Worm (Caenorhabditis elegans) whole organism, young adult: ENCODE measurements around the gene C50F7.3.

Experiments used
- B0336.3 ChIP-seq: fragments of 200-800 bp; sonication (Bioruptor generic); IDR thresholded peaks from 2 replicates; pipeline ENCODE4 v1.3.6; 2022; ENCODE audit warnings: missing genetic modification characterization, missing compliant biosample characterization
- D2030.7 ChIP-seq: fragments of 200-800 bp; sonication (Bioruptor generic); IDR thresholded peaks from 2 replicates; pipeline ENCODE4 v1.3.6; 2022; ENCODE audit warnings: missing genetic modification reagents, missing genetic modification characterization, missing compliant biosample characterization
- F23B12.7 ChIP-seq: sonication (generic microtip); optimal IDR thresholded peaks from 2 replicates; lab custom pipeline; 2017; ENCODE audit warnings: missing genetic modification characterization, mild to moderate bottlenecking, missing compliant biosample characterization, antibody characterized with exemption, moderate library complexity; ENCODE audit not compliant: insufficient read depth
- F49E8.2 ChIP-seq: sonication (generic microtip); optimal IDR thresholded peaks from 3 replicates; lab custom pipeline; 2017; ENCODE audit warnings: missing genetic modification characterization, mild to moderate bottlenecking, missing compliant biosample characterization, antibody characterized with exemption, moderate library complexity; ENCODE audit not compliant: insufficient read depth
- F52B5.7 ChIP-seq: sonication (generic microtip); optimal IDR thresholded peaks from 2 replicates; lab custom pipeline; 2016; ENCODE audit warnings: mild to moderate bottlenecking, missing genetic modification characterization, missing compliant biosample characterization
- F55B11.4 ChIP-seq: sonication (generic microtip); optimal IDR thresholded peaks from 2 replicates; lab custom pipeline; 2016; ENCODE audit warnings: missing compliant biosample characterization, missing genetic modification characterization, borderline replicate concordance; ENCODE audit not compliant: insufficient read depth
- K12H6.12 ChIP-seq: fragments of 200-800 bp; sonication (Bioruptor generic); optimal IDR thresholded peaks from 2 replicates; lab custom pipeline; 2018; ENCODE audit warnings: mild to moderate bottlenecking, missing genetic modification characterization, missing compliant biosample characterization
- Y53F4B.3 ChIP-seq: fragments of 200-800 bp; sonication (Bioruptor generic); IDR thresholded peaks from 2 replicates; pipeline ENCODE4 v1.3.6; 2022; ENCODE audit warnings: missing genetic modification reagents, missing genetic modification characterization, missing compliant biosample characterization
- Y53G8AR.9 ChIP-seq: fragments of 200-800 bp; sonication (Bioruptor generic); conservative IDR thresholded peaks from 2 replicates; pipeline ENCODE4 v1.3.6; 2022; ENCODE audit warnings: missing genetic modification reagents, missing genetic modification characterization, missing compliant biosample characterization
- Y79H2A.3 ChIP-seq: fragments of 200-800 bp; sonication (Bioruptor generic); conservative IDR thresholded peaks from 2 replicates; pipeline ENCODE4 v1.3.6; 2022; ENCODE audit warnings: missing genetic modification reagents, missing genetic modification characterization, missing compliant biosample characterization
- Y95B8A.8 ChIP-seq: fragments of 200-800 bp; sonication (Bioruptor generic); IDR thresholded peaks from 2 replicates; pipeline ENCODE4 v1.3.6; 2022; ENCODE audit warnings: missing genetic modification reagents, missing genetic modification characterization, missing compliant biosample characterization
- ama-1 ChIP-seq, 3 experiments: fragments of 150-350 bp in 1 of 3; sonication (generic microtip) in 2 of 3; optimal IDR thresholded peaks; 2 replicates each; lab custom pipeline; 2014 to 2018; ENCODE audit warnings: missing biosample characterization in 2 of 3, missing genetic modification characterization in 2 of 3, missing genetic modification reagents in 2 of 3
- aptf-2 ChIP-seq: fragments of 200-800 bp; sonication (Bioruptor generic); conservative IDR thresholded peaks from 2 replicates; pipeline ENCODE4 v1.3.6; 2022; ENCODE audit warnings: missing genetic modification reagents, missing genetic modification characterization, missing compliant biosample characterization
- aptf-3 ChIP-seq: fragments of 200-800 bp; sonication (Bioruptor generic); IDR thresholded peaks from 2 replicates; pipeline ENCODE4 v1.3.6; 2022; ENCODE audit warnings: missing genetic modification characterization, missing compliant biosample characterization
- atf-7 ChIP-seq: sonication (generic microtip); optimal IDR thresholded peaks from 2 replicates; lab custom pipeline; 2017; ENCODE audit warnings: mild to moderate bottlenecking, missing genetic modification characterization, missing compliant biosample characterization
- attf-5 ChIP-seq: fragments of 200-800 bp; sonication (Bioruptor generic); optimal IDR thresholded peaks from 2 replicates; lab custom pipeline; 2018; ENCODE audit warnings: mild to moderate bottlenecking, missing genetic modification characterization, missing compliant biosample characterization
- ccch-3 ChIP-seq: fragments of 200-800 bp; sonication (Bioruptor generic); optimal IDR thresholded peaks from 2 replicates; lab custom pipeline; 2018; ENCODE audit warnings: mild to moderate bottlenecking, missing genetic modification characterization, missing compliant biosample characterization
- cebp-1 ChIP-seq, 2 experiments: fragments of 200-800 bp in 1 of 2; sonication (Bioruptor generic) in 1 of 2; sonication (generic microtip) in 1 of 2; IDR thresholded peaks in 1 of 2; optimal IDR thresholded peaks in 1 of 2; 2 replicates each; pipeline versions ENCODE4 v1.3.6 to Lab custom; 2017 to 2022; ENCODE audit warnings: missing compliant biosample characterization in 2 of 2, missing genetic modification characterization in 2 of 2, mild to moderate bottlenecking in 1 of 2, missing genetic modification reagents in 1 of 2, moderate library complexity in 1 of 2
- ceh-40 ChIP-seq: fragments of 200-800 bp; sonication (Bioruptor generic); IDR thresholded peaks from 2 replicates; pipeline ENCODE4 v1.3.6; 2022; ENCODE audit warnings: missing genetic modification characterization, missing compliant biosample characterization
- ceh-58 ChIP-seq: fragments of 200-800 bp; sonication (Bioruptor generic); IDR thresholded peaks from 2 replicates; pipeline ENCODE4 v1.3.6; 2022; ENCODE audit warnings: missing genetic modification characterization, missing compliant biosample characterization
- chd-7 ChIP-seq: sonication (generic microtip); optimal IDR thresholded peaks from 2 replicates; lab custom pipeline; 2016; ENCODE audit warnings: mild to moderate bottlenecking, missing genetic modification characterization, moderate library complexity, missing compliant biosample characterization
- dox-1 ChIP-seq: fragments of 200-800 bp; sonication (Bioruptor generic); IDR thresholded peaks from 2 replicates; pipeline ENCODE4 v1.3.6; 2022; ENCODE audit warnings: missing genetic modification reagents, missing genetic modification characterization, missing compliant biosample characterization
- ets-4 ChIP-seq: fragments of 200-800 bp; sonication (Bioruptor generic); optimal IDR thresholded peaks from 2 replicates; lab custom pipeline; 2018; ENCODE audit warnings: mild to moderate bottlenecking, missing genetic modification characterization, missing compliant biosample characterization
- let-526 ChIP-seq: fragments of 200-800 bp; sonication (Bioruptor generic); IDR thresholded peaks from 2 replicates; pipeline ENCODE4 v1.3.6; 2022; ENCODE audit warnings: missing genetic modification reagents, missing genetic modification characterization, missing compliant biosample characterization
- let-607 ChIP-seq, 2 experiments: fragments of 200-800 bp in 1 of 2; sonication (Bioruptor generic) in 1 of 2; sonication (generic microtip) in 1 of 2; optimal IDR thresholded peaks; 2 replicates each; lab custom pipeline; 2016 to 2018; ENCODE audit warnings: mild to moderate bottlenecking in 2 of 2, missing compliant biosample characterization in 2 of 2, missing genetic modification characterization in 2 of 2, moderate library complexity in 2 of 2, missing genotype in 1 of 2
- lin-54 ChIP-seq: fragments of 200-800 bp; sonication (Bioruptor generic); optimal IDR thresholded peaks from 2 replicates; lab custom pipeline; 2018; ENCODE audit warnings: mild to moderate bottlenecking, missing genetic modification characterization, missing compliant biosample characterization
- lsl-1 ChIP-seq: fragments of 200-800 bp; sonication (Bioruptor generic); optimal IDR thresholded peaks from 2 replicates; lab custom pipeline; 2018; ENCODE audit warnings: mild to moderate bottlenecking, missing genetic modification characterization, moderate library complexity, missing compliant biosample characterization
- madf-10 ChIP-seq: sonication (generic microtip); optimal IDR thresholded peaks from 2 replicates; lab custom pipeline; 2016; ENCODE audit warnings: mild to moderate bottlenecking, missing genetic modification characterization, missing compliant biosample characterization
- madf-3 ChIP-seq: fragments of 200-800 bp; sonication (Bioruptor generic); IDR thresholded peaks from 2 replicates; pipeline ENCODE4 v1.3.6; 2022; ENCODE audit warnings: missing genetic modification reagents, missing genetic modification characterization, missing compliant biosample characterization
- mcd-1 ChIP-seq: fragments of 200-800 bp; sonication (Bioruptor generic); IDR thresholded peaks from 2 replicates; pipeline ENCODE4 v1.3.6; 2022; ENCODE audit warnings: missing genetic modification reagents, missing genetic modification characterization, missing compliant biosample characterization
- mel-28 ChIP-seq: sonication (generic microtip); optimal IDR thresholded peaks from 2 replicates; lab custom pipeline; 2016; ENCODE audit warnings: borderline replicate concordance, mild to moderate bottlenecking, missing genetic modification characterization, missing compliant biosample characterization
- mxl-1 ChIP-seq: sonication (generic microtip); optimal IDR thresholded peaks from 2 replicates; lab custom pipeline; 2016; ENCODE audit warnings: missing genetic modification characterization, missing compliant biosample characterization
- nfya-2 ChIP-seq: fragments of 200-800 bp; sonication (Bioruptor generic); IDR thresholded peaks from 2 replicates; pipeline ENCODE4 v1.3.6; 2022; ENCODE audit warnings: missing genetic modification reagents, missing genetic modification characterization, missing compliant biosample characterization
- nfyb-1 ChIP-seq: fragments of 200-800 bp; sonication (Bioruptor generic); IDR thresholded peaks from 2 replicates; pipeline ENCODE4 v1.3.6; 2022; ENCODE audit warnings: missing genetic modification reagents, missing genetic modification characterization, missing compliant biosample characterization
- nhr-80 ChIP-seq: sonication (generic microtip); optimal IDR thresholded peaks from 2 replicates; lab custom pipeline; 2016; ENCODE audit warnings: missing genetic modification characterization, missing compliant biosample characterization
- pbrm-1 ChIP-seq: fragments of 200-800 bp; sonication (Bioruptor generic); IDR thresholded peaks from 2 replicates; pipeline ENCODE4 v1.3.6; 2022; ENCODE audit warnings: missing genetic modification reagents, missing genetic modification characterization, missing compliant biosample characterization
- rcor-1 ChIP-seq: fragments of 200-800 bp; sonication (Bioruptor generic); IDR thresholded peaks from 2 replicates; pipeline ENCODE4 v1.3.6; 2022; ENCODE audit warnings: missing genetic modification reagents, missing genetic modification characterization, missing compliant biosample characterization
- rec-8 ChIP-seq, 2 experiments: sonication (generic microtip); optimal IDR thresholded peaks; 2 replicates each; lab custom pipeline; 2016; ENCODE audit warnings: mild to moderate bottlenecking in 2 of 2, missing genetic modification characterization in 2 of 2, missing genetic modification reagents in 2 of 2, missing genotype in 2 of 2, missing biosample characterization in 1 of 2, missing compliant biosample characterization in 1 of 2, moderate library complexity in 1 of 2
- repo-1 ChIP-seq: sonication (generic microtip); optimal IDR thresholded peaks from 2 replicates; lab custom pipeline; 2017; ENCODE audit warnings: mild to moderate bottlenecking, missing genetic modification characterization, missing compliant biosample characterization
- rpc-1 ChIP-seq, 2 experiments: fragments of 150-350 bp in 1 of 2; sonication (generic microtip) in 1 of 2; optimal IDR thresholded peaks; 2 replicates each; lab custom pipeline; 2014 to 2018; ENCODE audit warnings: missing biosample characterization in 1 of 2, missing genetic modification characterization in 1 of 2, missing genetic modification reagents in 1 of 2, missing genotype in 1 of 2
- somi-1 ChIP-seq: fragments of 200-800 bp; sonication (Bioruptor generic); optimal IDR thresholded peaks from 2 replicates; lab custom pipeline; 2018; ENCODE audit warnings: mild to moderate bottlenecking, missing genetic modification characterization, missing compliant biosample characterization
- tbp1 ChIP-seq: fragments of 200-800 bp; sonication (Bioruptor generic); optimal IDR thresholded peaks from 2 replicates; lab custom pipeline; 2018; ENCODE audit warnings: mild to moderate bottlenecking, missing genetic modification characterization, missing compliant biosample characterization
- ztf-22 ChIP-seq: fragments of 200-800 bp; sonication (Bioruptor generic); optimal IDR thresholded peaks from 2 replicates; lab custom pipeline; 2018; ENCODE audit warnings: mild to moderate bottlenecking, missing genetic modification characterization, moderate library complexity, missing compliant biosample characterization
- ztf-3 ChIP-seq: fragments of 200-800 bp; sonication (Bioruptor generic); optimal IDR thresholded peaks from 2 replicates; lab custom pipeline; 2018; ENCODE audit warnings: mild to moderate bottlenecking, missing genetic modification characterization, missing compliant biosample characterization

The C50F7.3 gene

DNA sequence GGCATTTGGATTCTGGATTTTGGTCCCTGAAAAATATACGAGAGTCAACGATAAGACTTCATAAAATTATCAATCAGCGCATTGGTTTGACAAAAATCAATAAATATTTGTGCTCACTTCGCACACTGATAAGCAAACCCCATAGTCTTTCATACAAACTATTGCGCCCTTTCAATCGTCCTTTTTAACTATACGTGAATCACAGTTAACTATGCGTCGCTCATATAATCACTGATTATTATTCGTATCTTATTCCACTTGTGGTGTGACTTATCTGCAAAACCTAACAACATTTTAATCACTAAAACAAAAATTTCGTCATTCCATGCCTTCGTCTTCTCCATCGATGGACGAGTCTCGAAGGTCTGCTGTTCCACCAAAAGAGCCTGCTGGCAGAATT lies 21.3 kb upstream of the C50F7.3 start, which contains the start of gene nhr-8:
Gene nhr-8 (plus strand): TSS at position 160 of the 400 bp plus-strand sequence.
- TF ChIP-seq mcd-1 (no peak), madf-10 (tag; lab: Kevin White, UChicago) (peak; percentile 20), Y95B8A.8 (no peak), F55B11.4 (no peak), nhr-80 (tag; lab: Kevin White, UChicago) (peak; percentile 97), madf-3 (GFP tag; lab: Robert Waterston, UW) (no peak), B0336.3 (GFP tag; lab: Robert Waterston, UW) (no peak), mxl-1 (tag; lab: Kevin White, UChicago) (no peak), chd-7 (tag; lab: Kevin White, UChicago) (no peak), ceh-58 (GFP tag; lab: Robert Waterston, UW) (no peak), F23B12.7 (tag; lab: Kevin White, UChicago) (no peak), ztf-3 (GFP tag; lab: Kevin White, UChicago) (no peak), D2030.7 (GFP tag; lab: Robert Waterston, UW) (no peak), rpc-1 (optimal IDR thresholded peaks at IDR 0.05; lab: Kevin White, UChicago) (no peak), rpc-1 (tag; optimal IDR thresholded peaks at IDR 0.05; lab: Kevin White, UChicago) (no peak), nfya-2 (GFP tag; lab: Robert Waterston, UW) (no peak), F49E8.2 (tag; lab: Kevin White, UChicago) (no peak), ccch-3 (GFP tag; lab: Kevin White, UChicago) (no peak), ama-1 (optimal IDR thresholded peaks at IDR 0.05; lab: Kevin White, UChicago) (no peak), ama-1 (GFP tag; optimal IDR thresholded peaks at IDR 0.05; lab: Kevin White, UChicago) (no peak), K12H6.12 (tag; lab: Kevin White, UChicago) (no peak), let-607 (tag; optimal IDR thresholded peaks at IDR 0.05; lab: Kevin White, UChicago) (peak in 1 of 2 experiments; percentile 14), somi-1 (GFP tag; lab: Kevin White, UChicago) (no peak), atf-7 (peak; percentile 50), ztf-22 (GFP tag; lab: Kevin White, UChicago) (peak; percentile 12), tbp1 (GFP tag; lab: Kevin White, UChicago) (peak; percentile 5), F52B5.7 (no peak), ets-4 (GFP tag; lab: Kevin White, UChicago) (peak; percentile 89), lin-54 (peak; percentile 2), dox-1 (GFP tag; lab: Robert Waterston, UW) (peak; percentile 52; the same call in 1 of the 2 replicates), cebp-1 (GFP tag; IDR thresholded peaks at IDR 0.05; lab: Robert Waterston, UW) (peak; percentile 74; the same call in 1 of the 2 replicates), cebp-1 (tag; optimal IDR thresholded peaks at IDR 0.05; lab: Kevin White, UChicago) (peak; percentile 75), nfyb-1 (peak; percentile 70), lsl-1 (GFP tag; lab: Kevin White, UChicago) (no peak)

ce11 chrIV:7712252-7712651 lies 19.9 kb upstream of the C50F7.3 start:
- TF ChIP-seq rcor-1 (GFP tag; lab: Robert Waterston, UW) (no peak), ztf-3 (GFP tag; lab: Kevin White, UChicago) (no peak), ceh-40 (GFP tag; lab: Robert Waterston, UW) (no peak), rec-8 (tag; optimal IDR thresholded peaks at IDR 0.05; lab: Kevin White, UChicago) (no peak), nfyb-1 (no peak), mel-28 (tag; lab: Kevin White, UChicago) (no peak), Y53F4B.3 (GFP tag; lab: Robert Waterston, UW) (no peak), repo-1 (tag; lab: Kevin White, UChicago) (no peak), let-526 (GFP tag; lab: Robert Waterston, UW) (no peak), aptf-2 (no peak), aptf-3 (GFP tag; lab: Robert Waterston, UW) (no peak), Y53G8AR.9 (GFP tag; lab: Robert Waterston, UW) (no peak), Y79H2A.3 (GFP tag; lab: Robert Waterston, UW) (no peak), let-607 (tag; optimal IDR thresholded peaks at IDR 0.05; lab: Kevin White, UChicago) (no peak), pbrm-1 (GFP tag; lab: Robert Waterston, UW) (no peak), attf-5 (GFP tag; lab: Kevin White, UChicago) (no peak), chd-7 (tag; lab: Kevin White, UChicago) (no peak)
